Fruit fly (Drosophila melanogaster) whole organism, prepupa: Measurements from ENCODE around the gene CG32260.

Experiments
- Blimp-1 ChIP-seq: fragments of 200-800 bp; sonication (Bioruptor generic); optimal IDR thresholded peaks from 3 replicates; lab custom pipeline; 2017; ENCODE audit warnings: missing biosample characterization, missing genetic modification characterization, mild to moderate bottlenecking, moderate library complexity, missing genetic modification reagents
- CG10631 ChIP-seq: fragments of 200-800 bp; sonication (Bioruptor generic); optimal IDR thresholded peaks from 2 replicates; lab custom pipeline; 2016; ENCODE audit warnings: missing biosample characterization, missing genetic modification characterization
- CG11762 ChIP-seq: fragments of 200-800 bp; sonication (Bioruptor generic); optimal IDR thresholded peaks from 3 replicates; lab custom pipeline; 2016; ENCODE audit warnings: missing biosample characterization, missing genetic modification characterization; ENCODE audit not compliant: insufficient read depth
- CG1621 ChIP-seq: fragments of 200-800 bp; sonication (Bioruptor generic); optimal IDR thresholded peaks from 3 replicates; lab custom pipeline; 2018; ENCODE audit warnings: missing biosample characterization, mild to moderate bottlenecking, missing genetic modification characterization
- CG16779 ChIP-seq: fragments of 200-800 bp; sonication (Bioruptor generic); optimal IDR thresholded peaks from 3 replicates; lab custom pipeline; 2017; ENCODE audit warnings: missing biosample characterization, mild to moderate bottlenecking, missing genetic modification characterization
- CG3032 ChIP-seq: fragments of 200-800 bp; optimal IDR thresholded peaks from 2 replicates; lab custom pipeline; 2019; ENCODE audit warnings: missing biosample characterization, mild to moderate bottlenecking, missing genetic modification characterization, moderate library complexity
- CG31627 ChIP-seq: fragments of 200-800 bp; sonication (Bioruptor generic); optimal IDR thresholded peaks from 3 replicates; lab custom pipeline; 2016; ENCODE audit warnings: missing biosample characterization, missing genetic modification characterization
- CG32006 ChIP-seq: fragments of 200-800 bp; sonication (Bioruptor generic); optimal IDR thresholded peaks from 3 replicates; lab custom pipeline; 2017; ENCODE audit warnings: missing biosample characterization, mild to moderate bottlenecking, missing genetic modification characterization
- CG34406 ChIP-seq: fragments of 200-800 bp; sonication (Bioruptor generic); optimal IDR thresholded peaks from 3 replicates; lab custom pipeline; 2016; ENCODE audit warnings: missing biosample characterization, missing genetic modification characterization
- CG3919 ChIP-seq: fragments of 200-800 bp; sonication (Bioruptor generic); optimal IDR thresholded peaks from 3 replicates; lab custom pipeline; 2016; ENCODE audit warnings: missing biosample characterization, missing genetic modification characterization
- CG4318 ChIP-seq: fragments of 200-800 bp; sonication (Bioruptor generic); optimal IDR thresholded peaks from 3 replicates; lab custom pipeline; 2017; ENCODE audit warnings: missing biosample characterization, mild to moderate bottlenecking, missing genetic modification characterization
- CG6163 ChIP-seq: fragments of 200-800 bp; sonication (Bioruptor generic); IDR thresholded peaks from 3 replicates; pipeline ENCODE4 v1.3.6; 2022; ENCODE audit warnings: missing biosample characterization, missing genetic modification characterization
- CG6276 ChIP-seq: fragments of 200-800 bp; sonication (Bioruptor generic); optimal IDR thresholded peaks from 2 replicates; lab custom pipeline; 2017; ENCODE audit warnings: missing biosample characterization, mild to moderate bottlenecking, missing genetic modification characterization
- CG6808 ChIP-seq: fragments of 200-800 bp; sonication (Bioruptor generic); optimal IDR thresholded peaks from 3 replicates; lab custom pipeline; 2017; ENCODE audit warnings: missing biosample characterization, missing genetic modification characterization, mild to moderate bottlenecking, moderate library complexity, missing genetic modification reagents
- CG6854 ChIP-seq: fragments of 200-800 bp; sonication (Bioruptor generic); optimal IDR thresholded peaks from 2 replicates; lab custom pipeline; 2017; ENCODE audit warnings: missing biosample characterization, mild to moderate bottlenecking, missing genetic modification characterization
- CG7368 ChIP-seq: fragments of 200-800 bp; sonication (Bioruptor generic); optimal IDR thresholded peaks from 3 replicates; lab custom pipeline; 2016; ENCODE audit warnings: missing biosample characterization, missing genetic modification characterization
- CG8119 ChIP-seq: fragments of 200-800 bp; sonication (Bioruptor generic); IDR thresholded peaks from 3 replicates; pipeline ENCODE4 v1.3.6; 2022; ENCODE audit warnings: missing biosample characterization, missing genetic modification characterization
- CG8632 ChIP-seq: fragments of 200-800 bp; sonication (Bioruptor generic); optimal IDR thresholded peaks from 3 replicates; lab custom pipeline; 2016; ENCODE audit warnings: missing biosample characterization, missing genetic modification characterization
- CG9139 ChIP-seq: fragments of 200-800 bp; sonication (Bioruptor generic); optimal IDR thresholded peaks from 3 replicates; lab custom pipeline; 2017; ENCODE audit warnings: missing biosample characterization, mild to moderate bottlenecking, missing genetic modification characterization
- Eip75B ChIP-seq: fragments of 200-800 bp; sonication (Bioruptor generic); optimal IDR thresholded peaks from 3 replicates; lab custom pipeline; 2016; ENCODE audit warnings: missing biosample characterization, missing genetic modification characterization
- Eip78C ChIP-seq: fragments of 200-800 bp; sonication (Bioruptor generic); peaks from one replicate; lab custom pipeline; 2016; ENCODE audit warnings: missing biosample characterization, missing genetic modification characterization
- Eip93F ChIP-seq: fragments of 200-800 bp; sonication (Bioruptor generic); optimal IDR thresholded peaks from 2 replicates; lab custom pipeline; 2016; ENCODE audit warnings: missing biosample characterization, mild to moderate bottlenecking, missing genetic modification characterization
- Ets21C ChIP-seq: fragments of 200-800 bp; sonication (Bioruptor generic); optimal IDR thresholded peaks from 3 replicates; lab custom pipeline; 2016; ENCODE audit warnings: missing biosample characterization, missing genetic modification characterization
- Gug ChIP-seq: fragments of 200-800 bp; sonication (Bioruptor generic); IDR thresholded peaks from 2 replicates; pipeline ENCODE4 v1.3.6; 2022; ENCODE audit warnings: missing biosample characterization, missing genetic modification characterization
- Hr38 ChIP-seq: sonication (Bioruptor generic); optimal IDR thresholded peaks from 2 replicates; lab custom pipeline; 2016; ENCODE audit warnings: missing biosample characterization, missing genetic modification characterization
- Hr39 ChIP-seq: fragments of 200-800 bp; sonication (Bioruptor generic); optimal IDR thresholded peaks from 2 replicates; lab custom pipeline; 2016; ENCODE audit warnings: missing biosample characterization, missing genetic modification characterization
- Hr4 ChIP-seq: fragments of 200-800 bp; sonication (Bioruptor generic); optimal IDR thresholded peaks from 3 replicates; lab custom pipeline; 2016; ENCODE audit warnings: missing biosample characterization, missing genetic modification characterization
- Met ChIP-seq: fragments of 200-800 bp; sonication (Bioruptor generic); optimal IDR thresholded peaks from 3 replicates; lab custom pipeline; 2016; ENCODE audit warnings: missing biosample characterization, missing genetic modification characterization
- Smox ChIP-seq: fragments of 200-800 bp; sonication (Bioruptor generic); optimal IDR thresholded peaks from 3 replicates; lab custom pipeline; 2016; ENCODE audit warnings: missing biosample characterization, missing genetic modification characterization
- Sox14 ChIP-seq: fragments of 200-800 bp; sonication (Bioruptor generic); optimal IDR thresholded peaks from 3 replicates; lab custom pipeline; 2016; ENCODE audit warnings: missing biosample characterization, missing genetic modification characterization
- Sox15 ChIP-seq: fragments of 200-800 bp; sonication (Bioruptor generic); optimal IDR thresholded peaks from 3 replicates; lab custom pipeline; 2016; ENCODE audit warnings: missing biosample characterization, missing genetic modification characterization
- achi ChIP-seq: fragments of 200-800 bp; sonication (Bioruptor generic); optimal IDR thresholded peaks from 3 replicates; lab custom pipeline; 2016; ENCODE audit warnings: missing biosample characterization, missing genetic modification characterization
- acj6 ChIP-seq: fragments of 200-800 bp; sonication (Bioruptor generic); optimal IDR thresholded peaks from 3 replicates; lab custom pipeline; 2016; ENCODE audit warnings: missing biosample characterization, missing genetic modification characterization
- cyc ChIP-seq: fragments of 200-800 bp; sonication (Bioruptor generic); optimal IDR thresholded peaks from 3 replicates; lab custom pipeline; 2016; ENCODE audit warnings: missing biosample characterization, missing genetic modification characterization
- dsx ChIP-seq: fragments of 200-800 bp; optimal IDR thresholded peaks from 3 replicates; lab custom pipeline; 2019; ENCODE audit warnings: missing biosample characterization, mild to moderate bottlenecking, missing genetic modification characterization, moderate library complexity; ENCODE audit not compliant: poor library complexity, severe bottlenecking
- eg ChIP-seq: fragments of 200-800 bp; sonication (Bioruptor generic); IDR thresholded peaks from 3 replicates; pipeline ENCODE4 v1.3.6; 2022; ENCODE audit warnings: missing biosample characterization, missing genetic modification characterization
- fd59A ChIP-seq: fragments of 200-800 bp; sonication (Bioruptor generic); optimal IDR thresholded peaks from 2 replicates; lab custom pipeline; 2017; ENCODE audit warnings: missing biosample characterization, mild to moderate bottlenecking, missing genetic modification characterization, missing genetic modification reagents
- lz ChIP-seq: fragments of 200-800 bp; sonication (Bioruptor generic); optimal IDR thresholded peaks from 3 replicates; lab custom pipeline; 2016; ENCODE audit warnings: missing biosample characterization, missing genetic modification characterization
- net ChIP-seq: fragments of 200-800 bp; sonication (Bioruptor generic); optimal IDR thresholded peaks from 3 replicates; lab custom pipeline; 2016; ENCODE audit warnings: missing biosample characterization, missing genetic modification characterization
- pdm3 ChIP-seq: fragments of 200-800 bp; sonication (Bioruptor generic); optimal IDR thresholded peaks from 3 replicates; lab custom pipeline; 2016; ENCODE audit warnings: missing biosample characterization, missing genetic modification characterization
- salr ChIP-seq, 2 experiments: fragments of 200-800 bp; sonication (Bioruptor generic); optimal IDR thresholded peaks; 3 replicates each; lab custom pipeline; 2016 to 2018; ENCODE audit warnings: missing biosample characterization in 2 of 2, missing genetic modification characterization in 2 of 2, mild to moderate bottlenecking in 1 of 2
- spab ChIP-seq: fragments of 200-800 bp; sonication (Bioruptor generic); optimal IDR thresholded peaks from 2 replicates; lab custom pipeline; 2017; ENCODE audit warnings: missing biosample characterization, mild to moderate bottlenecking, missing genetic modification characterization, missing genetic modification reagents
- ss ChIP-seq, 2 experiments: fragments of 200-800 bp; sonication (Bioruptor generic); optimal IDR thresholded peaks; 2 replicates in 1 of 2; 3 replicates in 1 of 2; lab custom pipeline; 2017 to 2018; ENCODE audit warnings: mild to moderate bottlenecking in 2 of 2, missing biosample characterization in 2 of 2, missing genetic modification characterization in 2 of 2, moderate library complexity in 1 of 2
- svp ChIP-seq: fragments of 200-800 bp; sonication (Bioruptor generic); peaks from one replicate; lab custom pipeline; 2016; ENCODE audit warnings: missing biosample characterization, missing genetic modification characterization
- topi ChIP-seq: fragments of 200-800 bp; sonication (Bioruptor generic); optimal IDR thresholded peaks from 3 replicates; lab custom pipeline; 2016; ENCODE audit warnings: missing biosample characterization, missing genetic modification characterization
- vri ChIP-seq: fragments of 200-800 bp; sonication (Bioruptor generic); optimal IDR thresholded peaks from 3 replicates; lab custom pipeline; 2016; ENCODE audit warnings: missing biosample characterization, mild to moderate bottlenecking, missing genetic modification characterization

Gene CG32260

DNA sequence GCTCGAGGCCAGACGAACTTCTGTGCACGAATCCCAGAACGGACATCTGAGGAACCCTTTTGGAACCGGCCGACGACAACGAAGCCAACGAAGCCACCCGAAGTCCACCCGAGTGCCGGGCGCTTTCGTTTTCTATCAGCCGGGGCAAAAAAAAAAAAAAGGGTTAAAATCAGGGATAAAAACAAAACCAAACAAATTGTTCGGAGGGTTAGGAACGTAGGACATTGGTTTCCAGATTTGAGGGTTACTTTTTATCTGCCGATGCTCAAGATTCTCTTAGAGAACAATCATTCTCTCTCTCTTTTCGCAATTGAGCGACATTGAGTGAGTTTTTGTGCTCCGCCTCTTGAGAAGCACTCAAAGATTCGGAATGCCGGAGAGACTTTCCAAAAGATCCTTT lies 18.8 kb downstream of the CG32260 start, which contains the start of gene nab:
Gene nab, minus strand, starts transcription at position 7 of the 400 bp plus-strand sequence.
- TF ChIP-seq Blimp-1 (GFP tag; lab: Kevin White, UChicago): peak; percentile 93
- TF ChIP-seq svp (GFP tag; lab: Kevin White, UChicago): no peak
- no peak for TF ChIP-seq acj6 (GFP tag; lab: Kevin White, UChicago)
- TF ChIP-seq Eip93F (GFP tag; lab: Kevin White, UChicago): peak; percentile 1
- TF ChIP-seq dsx (GFP tag; lab: Kevin White, UChicago): no peak
- peak; percentile 21 for TF ChIP-seq Eip78C (GFP tag; lab: Kevin White, UChicago)
- no peak for TF ChIP-seq pdm3 (GFP tag; lab: Kevin White, UChicago)
- TF ChIP-seq Gug (GFP tag; lab: Robert Waterston, UW): no peak
- no peak for TF ChIP-seq achi
- no peak for TF ChIP-seq vri (GFP tag; lab: Kevin White, UChicago)
- TF ChIP-seq CG34406 (GFP tag; lab: Kevin White, UChicago): no peak
- TF ChIP-seq Eip75B (GFP tag; lab: Kevin White, UChicago): no peak
- TF ChIP-seq CG6808: no peak
- no peak for TF ChIP-seq net
- no peak for TF ChIP-seq CG8632 (GFP tag; lab: Kevin White, UChicago)
- TF ChIP-seq CG3919 (GFP tag; lab: Kevin White, UChicago): no peak
- TF ChIP-seq Sox15 (GFP tag; lab: Kevin White, UChicago): no peak
- TF ChIP-seq CG6854 (GFP tag; lab: Kevin White, UChicago): peak; percentile 48
- no peak for TF ChIP-seq Smox (GFP tag; lab: Kevin White, UChicago)
- no peak for TF ChIP-seq topi (GFP tag; lab: Kevin White, UChicago)
- no peak for TF ChIP-seq Ets21C (GFP tag; lab: Kevin White, UChicago)
- no peak for TF ChIP-seq CG32006
- TF ChIP-seq cyc (GFP tag; lab: Kevin White, UChicago): no peak
- TF ChIP-seq CG1621 (tag; lab: Kevin White, UChicago): no peak
- TF ChIP-seq salr (GFP tag; optimal IDR thresholded peaks at IDR 0.05; lab: Kevin White, UChicago): no peak
- no peak for TF ChIP-seq eg (GFP tag; lab: Robert Waterston, UW)
- peak in 1 of 2 experiments; percentile 12 for TF ChIP-seq ss (GFP tag; optimal IDR thresholded peaks at IDR 0.05; lab: Kevin White, UChicago)
- no peak for TF ChIP-seq CG11762

DNA sequence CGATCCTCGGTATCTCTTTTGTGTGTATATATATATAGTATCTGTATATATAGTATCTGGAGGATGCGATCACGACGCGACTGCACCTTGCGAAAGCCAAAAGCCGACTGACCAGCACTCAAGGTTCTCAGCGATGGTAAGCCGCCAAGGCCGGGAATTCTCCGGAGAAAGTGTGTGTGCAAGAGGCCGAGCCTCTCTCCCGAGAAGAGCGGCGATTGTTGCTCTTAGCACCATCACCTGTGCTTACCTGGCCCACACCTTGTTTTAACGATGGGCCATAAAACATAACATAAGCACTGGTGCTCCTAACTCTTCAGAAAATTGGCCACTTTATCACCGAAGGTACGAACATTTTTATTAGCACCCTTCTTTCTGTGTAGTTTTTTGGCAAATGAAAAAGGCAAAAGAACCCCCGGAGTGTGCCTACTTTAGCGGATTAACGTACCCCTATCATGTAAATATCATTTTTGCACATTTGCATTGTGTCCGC lies 25.2 kb downstream of the CG32260 start, which contains the start of gene mas:
Gene mas, minus strand, starts transcription at position 112 of the 490 bp plus-strand sequence.
- TF ChIP-seq CG11762: no peak
- TF ChIP-seq dsx (GFP tag; lab: Kevin White, UChicago): no peak
- no peak for TF ChIP-seq CG8119 (GFP tag; lab: Robert Waterston, UW)
- TF ChIP-seq CG8632 (GFP tag; lab: Kevin White, UChicago): no peak
- TF ChIP-seq CG6854 (GFP tag; lab: Kevin White, UChicago): peak; percentile 59
- TF ChIP-seq Eip93F (GFP tag; lab: Kevin White, UChicago): no peak
- peak; percentile 5 for TF ChIP-seq Eip78C (GFP tag; lab: Kevin White, UChicago)
- TF ChIP-seq CG6163: no peak
- no peak for TF ChIP-seq CG6276 (GFP tag; lab: Kevin White, UChicago)
- no peak for TF ChIP-seq pdm3 (GFP tag; lab: Kevin White, UChicago)
- no peak for TF ChIP-seq Ets21C (GFP tag; lab: Kevin White, UChicago)
- peak; percentile 15 for TF ChIP-seq Met (GFP tag; lab: Kevin White, UChicago)
- no peak for TF ChIP-seq achi
- TF ChIP-seq CG4318 (GFP tag; lab: Kevin White, UChicago): no peak
- TF ChIP-seq Hr4 (GFP tag; lab: Kevin White, UChicago): no peak
- no peak for TF ChIP-seq CG31627 (GFP tag; lab: Kevin White, UChicago)
- TF ChIP-seq vri (GFP tag; lab: Kevin White, UChicago): peak; percentile 31
- TF ChIP-seq CG3032: no peak
- TF ChIP-seq Hr39: no peak
- no peak for TF ChIP-seq Sox14 (GFP tag; lab: Kevin White, UChicago)
- TF ChIP-seq Hr38: no peak
- TF ChIP-seq CG9139 (GFP tag; lab: Kevin White, UChicago): no peak
- TF ChIP-seq CG16779 (tag; lab: Kevin White, UChicago): no peak
- TF ChIP-seq CG10631 (GFP tag; lab: Kevin White, UChicago): peak; percentile 14
- TF ChIP-seq net: no peak
- TF ChIP-seq cyc (GFP tag; lab: Kevin White, UChicago): no peak
- no peak for TF ChIP-seq CG32006
- no peak for TF ChIP-seq salr (GFP tag; optimal IDR thresholded peaks at IDR 0.05; lab: Kevin White, UChicago)
- no peak for TF ChIP-seq Eip75B (GFP tag; lab: Kevin White, UChicago)
- TF ChIP-seq CG1621 (tag; lab: Kevin White, UChicago): peak; percentile 10
- TF ChIP-seq CG6808: no peak
- no peak for TF ChIP-seq CG7368 (GFP tag; lab: Kevin White, UChicago)
- no peak for TF ChIP-seq Smox (GFP tag; lab: Kevin White, UChicago)
- TF ChIP-seq lz (GFP tag; lab: Kevin White, UChicago): no peak
- no peak for TF ChIP-seq fd59A (GFP tag; lab: Kevin White, UChicago)
- TF ChIP-seq Blimp-1 (GFP tag; lab: Kevin White, UChicago): peak; percentile 13
- no peak for TF ChIP-seq acj6 (GFP tag; lab: Kevin White, UChicago)
- no peak for TF ChIP-seq spab (GFP tag; lab: Kevin White, UChicago)
